Fruit fly (Drosophila melanogaster): Measurements from ENCODE around the gene Tm1.

- TF ChIP-seq Vsx2 (GFP tag; optimal IDR thresholded peaks at IDR 0.05; ENCODE audit: partially characterized antibody) (no peak), Dif (GFP tag; optimal IDR thresholded peaks at IDR 0.05; ENCODE audit: partially characterized antibody) (no peak), pan (optimal IDR thresholded peaks at IDR 0.05) (no peak), Hr78 (GFP tag; optimal IDR thresholded peaks at IDR 0.05) (no peak), OdsH (GFP tag; optimal IDR thresholded peaks at IDR 0.05) (no peak), br (GFP tag; optimal IDR thresholded peaks at IDR 0.05) (no peak), CG32264 (GFP tag; optimal IDR thresholded peaks at IDR 0.05) (no peak), psq (GFP tag; optimal IDR thresholded peaks at IDR 0.05) (no peak), Mio (GFP tag; optimal IDR thresholded peaks at IDR 0.05) (no peak), Sp1 (GFP tag; optimal IDR thresholded peaks at IDR 0.05) (no peak), lola (GFP tag; optimal IDR thresholded peaks at IDR 0.05) (no peak), h (GFP tag; optimal IDR thresholded peaks at IDR 0.05) (no peak), ey (GFP tag; optimal IDR thresholded peaks at IDR 0.05) (no peak), brk (GFP tag; optimal IDR thresholded peaks at IDR 0.05) (no peak)
Measured at dm6 chr3R:15316326-15316725, 38.3 kb downstream of the Tm1 start, which contains the start of gene CG14866.

Measured in whole organism, wandering third instar larva.